Fruit fly (Drosophila melanogaster) whole organism, wandering third instar larva: ENCODE results near the gene CG34247.

Experiments used
- Dfd ChIP-seq: fragments of >200 bp; optimal IDR thresholded peaks from 2 replicates; lab custom pipeline; 2017; ENCODE audit warnings: missing biosample characterization, missing genetic modification characterization
- GATAd ChIP-seq: sonication (Bioruptor generic); optimal IDR thresholded peaks from 2 replicates; lab custom pipeline; 2016; ENCODE audit warnings: missing biosample characterization, missing genetic modification characterization
- Hr83 ChIP-seq: fragments of 200-300 bp; sonication (Bioruptor generic); optimal IDR thresholded peaks from 2 replicates; lab custom pipeline; 2016; ENCODE audit warnings: missing biosample characterization, mild to moderate bottlenecking, missing genetic modification characterization, moderate library complexity; ENCODE audit not compliant: poor library complexity, severe bottlenecking
- pan ChIP-seq: fragments of >200 bp; optimal IDR thresholded peaks from 2 replicates; lab custom pipeline; 2017
- psq ChIP-seq: fragments of 200-800 bp; sonication (Bioruptor generic); optimal IDR thresholded peaks from 3 replicates; lab custom pipeline; 2017; ENCODE audit warnings: missing biosample characterization, mild to moderate bottlenecking, missing genetic modification characterization, moderate library complexity
- sv ChIP-seq: fragments of 200-800 bp; sonication (Bioruptor generic); optimal IDR thresholded peaks from 3 replicates; lab custom pipeline; 2016; ENCODE audit warnings: missing biosample characterization, missing genetic modification characterization
- usp ChIP-seq: fragments of >200 bp; optimal IDR thresholded peaks from 2 replicates; lab custom pipeline; 2017; ENCODE audit warnings: missing biosample characterization, missing genetic modification characterization

DNA sequence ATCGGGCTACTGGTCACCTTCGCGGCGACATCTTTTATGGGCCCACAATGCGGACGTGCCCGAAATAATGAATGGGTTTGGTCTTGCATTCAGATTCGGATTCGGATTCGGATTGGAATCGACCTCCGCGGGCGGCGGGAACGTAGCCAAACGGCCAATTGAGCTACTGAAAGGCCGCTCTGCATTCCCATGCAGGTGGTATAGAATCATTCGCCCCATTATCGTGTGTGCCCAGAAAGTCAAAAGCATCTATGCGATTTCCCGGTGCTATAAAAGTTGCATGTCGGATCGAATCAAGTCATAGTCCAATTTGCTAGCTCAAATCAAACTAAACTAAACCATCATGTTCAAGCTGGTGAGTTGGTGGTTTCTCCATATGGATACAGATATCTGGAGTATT lies 7.7 kb upstream of the CG34247 start, which contains the start of gene CG13068:
- TF ChIP-seq Dfd (GFP tag; lab: Kevin White, UChicago) (no peak), psq (GFP tag; lab: Kevin White, UChicago) (no peak), sv (GFP tag; lab: Kevin White, UChicago) (no peak), pan (lab: Kevin White, UChicago) (no peak), usp (GFP tag; lab: Kevin White, UChicago) (no peak), GATAd (GFP tag; lab: Kevin White, UChicago) (no peak), Hr83 (no peak)
